Worm (Caenorhabditis elegans) whole organism, late embryonic: Measurements from ENCODE around the gene lin-39.

Experiments used
- F13H6.1 ChIP-seq: sonication (generic microtip); optimal IDR thresholded peaks from 2 replicates; lab custom pipeline; 2016; ENCODE audit warnings: missing genetic modification characterization, missing compliant biosample characterization
- ama-1 ChIP-seq: fragments of 150-350 bp; optimal IDR thresholded peaks from 2 replicates; lab custom pipeline; 2014
- ceh-14 ChIP-seq: sonication (generic microtip); optimal IDR thresholded peaks from 2 replicates; lab custom pipeline; 2016; ENCODE audit warnings: missing genotype, missing genetic modification characterization, missing compliant biosample characterization
- elt-2 ChIP-seq: sonication (generic microtip); optimal IDR thresholded peaks from 2 replicates; lab custom pipeline; 2016; ENCODE audit warnings: missing genetic modification reagents, missing genetic modification characterization, missing compliant biosample characterization
- ets-4 ChIP-seq: sonication (generic microtip); optimal IDR thresholded peaks from 2 replicates; lab custom pipeline; 2016; ENCODE audit warnings: missing genetic modification characterization, missing compliant biosample characterization
- madf-2 ChIP-seq: sonication (generic microtip); optimal IDR thresholded peaks from 2 replicates; lab custom pipeline; 2017; ENCODE audit warnings: missing genetic modification characterization, missing compliant biosample characterization
- nhr-11 ChIP-seq: fragments of 150-350 bp; optimal IDR thresholded peaks from 2 replicates; lab custom pipeline; 2014; ENCODE audit warnings: missing biosample characterization, missing genetic modification characterization
- pros-1 ChIP-seq: fragments of 150-350 bp; optimal IDR thresholded peaks from 2 replicates; lab custom pipeline; 2014; ENCODE audit warnings: missing biosample characterization, missing genetic modification reagents, missing genetic modification characterization
- sdc-2 ChIP-seq: sonication (generic microtip); optimal IDR thresholded peaks from 2 replicates; lab custom pipeline; 2016; ENCODE audit warnings: missing genotype, missing genetic modification characterization, missing compliant biosample characterization
- sox-4 ChIP-seq: sonication (generic microtip); optimal IDR thresholded peaks from 2 replicates; lab custom pipeline; 2017; ENCODE audit warnings: mild to moderate bottlenecking, missing genetic modification characterization, inconsistent platforms, missing compliant biosample characterization

DNA sequence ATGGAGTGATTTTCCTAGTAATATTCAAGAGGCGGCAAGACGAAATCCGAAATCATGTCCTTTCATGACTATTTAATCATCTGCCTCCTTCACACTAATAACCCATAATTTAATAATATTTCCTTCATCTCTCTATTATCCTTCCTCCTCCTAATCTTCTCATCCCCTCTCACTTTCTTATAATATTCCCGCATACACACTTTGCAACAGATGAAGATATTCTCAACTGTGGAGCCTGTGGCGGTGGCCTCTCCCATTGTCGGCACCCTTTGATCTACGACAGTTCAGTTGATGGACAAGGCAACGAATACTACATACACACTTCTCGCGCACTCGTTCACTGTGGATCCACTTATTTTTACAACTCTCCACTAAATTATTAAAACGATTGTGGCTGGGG, 22.2 kb upstream of the lin-39 start:
- TF ChIP-seq sdc-2 (tag; lab: Kevin White, UChicago) (no peak), pros-1 (tag; lab: Kevin White, UChicago) (no peak), nhr-11 (tag; lab: Kevin White, UChicago) (no peak), sox-4 (tag; lab: Kevin White, UChicago) (no peak), ets-4 (tag; lab: Kevin White, UChicago) (no peak), ama-1 (lab: Kevin White, UChicago) (no peak), ceh-14 (tag; lab: Kevin White, UChicago) (no peak), F13H6.1 (tag; lab: Kevin White, UChicago) (no peak), madf-2 (tag; lab: Kevin White, UChicago) (no peak), elt-2 (tag; lab: Kevin White, UChicago) (no peak)
